Fruit fly (Drosophila melanogaster): ENCODE measurements around the gene gish.

gish gene

dm6 chr3R:16336327-16337052, 64.2 kb downstream of the gish start (continued):
- TF ChIP-seq CG6276 (GFP tag; optimal IDR thresholded peaks at IDR 0.05) = peak; percentile 71
- peak in 1 of 2 experiments; percentile 60 for TF ChIP-seq salr (GFP tag; optimal IDR thresholded peaks at IDR 0.05)
- TF ChIP-seq svp (GFP tag) = peak; percentile 80
- peak; percentile 56 for TF ChIP-seq Hr39 (GFP tag; optimal IDR thresholded peaks at IDR 0.05)
- no peak for TF ChIP-seq Ets96B (tag; optimal IDR thresholded peaks at IDR 0.05)
- TF ChIP-seq Blimp-1 (GFP tag; optimal IDR thresholded peaks at IDR 0.05) = no peak
- TF ChIP-seq esn (GFP tag; optimal IDR thresholded peaks at IDR 0.05) = peak; percentile 66
- no peak for TF ChIP-seq CG3032 (tag; optimal IDR thresholded peaks at IDR 0.05)
- peak; percentile 34 for TF ChIP-seq Ets21C (GFP tag; optimal IDR thresholded peaks at IDR 0.05)
- peak; percentile 17 for TF ChIP-seq achi (GFP tag; optimal IDR thresholded peaks at IDR 0.05)
- no peak for TF ChIP-seq CG1621 (tag; optimal IDR thresholded peaks at IDR 0.05)
- peak; percentile 39 for TF ChIP-seq cyc (GFP tag; optimal IDR thresholded peaks at IDR 0.05)
- TF ChIP-seq CG6792 (GFP tag; optimal IDR thresholded peaks at IDR 0.05) = peak; percentile 31
- peak; percentile 38 for TF ChIP-seq Sox14 (GFP tag; optimal IDR thresholded peaks at IDR 0.05)
- 0 out of 3 replicates have a peak, but pooled peaks have one; percentile 43 for TF ChIP-seq eg (GFP tag; IDR thresholded peaks at IDR 0.05)
- peak; percentile 90 for TF ChIP-seq CG32006 (GFP tag; optimal IDR thresholded peaks at IDR 0.05)
- no peak for TF ChIP-seq Gug (GFP tag; IDR thresholded peaks at IDR 0.05)
- peak; percentile 18 for TF ChIP-seq CG3919 (GFP tag; optimal IDR thresholded peaks at IDR 0.05)
- peak; percentile 94 for TF ChIP-seq Eip78C (GFP tag)
- TF ChIP-seq Lpt (GFP tag; optimal IDR thresholded peaks at IDR 0.05) = peak; percentile 10
- no peak for TF ChIP-seq Sox102F (GFP tag; optimal IDR thresholded peaks at IDR 0.05)
- TF ChIP-seq vri (GFP tag; optimal IDR thresholded peaks at IDR 0.05) = no peak

- TF ChIP-seq CG6163 (GFP tag; IDR thresholded peaks at IDR 0.05) (peak; percentile 75), CG10631 (GFP tag; optimal IDR thresholded peaks at IDR 0.05) (peak; percentile 80), Hr39 (GFP tag; optimal IDR thresholded peaks at IDR 0.05) (peak; percentile 31), CG11294 (GFP tag; IDR thresholded peaks at IDR 0.05) (no peak; the same call in 1 of the 2 replicates), Gug (GFP tag; IDR thresholded peaks at IDR 0.05) (peak; percentile 40), pdm3 (GFP tag; optimal IDR thresholded peaks at IDR 0.05) (peak; percentile 66), CG15336 (GFP tag; IDR thresholded peaks at IDR 0.05) (peak; percentile 59; the same call in 1 of the 2 replicates), Hr4 (GFP tag; optimal IDR thresholded peaks at IDR 0.05) (peak; percentile 58), Hr38 (GFP tag; optimal IDR thresholded peaks at IDR 0.05) (no peak), CG16779 (tag; optimal IDR thresholded peaks at IDR 0.05) (peak; percentile 34), svp (GFP tag) (peak; percentile 76), topi (GFP tag; optimal IDR thresholded peaks at IDR 0.05) (peak; percentile 39), CG8119 (GFP tag; IDR thresholded peaks at IDR 0.05) (peak; percentile 33; the same call in 1 of the 3 replicates), fd59A (GFP tag; optimal IDR thresholded peaks at IDR 0.05) (peak; percentile 29), acj6 (GFP tag; optimal IDR thresholded peaks at IDR 0.05) (peak; percentile 60), OdsH (GFP tag; optimal IDR thresholded peaks at IDR 0.05) (peak; percentile 66), CG4318 (GFP tag; optimal IDR thresholded peaks at IDR 0.05) (no peak), CG3919 (GFP tag; optimal IDR thresholded peaks at IDR 0.05) (peak; percentile 74), cyc (GFP tag; optimal IDR thresholded peaks at IDR 0.05) (peak; percentile 12), Ets96B (tag; optimal IDR thresholded peaks at IDR 0.05) (peak; percentile 63), CG6854 (GFP tag; optimal IDR thresholded peaks at IDR 0.05) (no peak), Met (GFP tag; optimal IDR thresholded peaks at IDR 0.05) (peak; percentile 40), achi (GFP tag; optimal IDR thresholded peaks at IDR 0.05) (peak; percentile 69), Blimp-1 (GFP tag; optimal IDR thresholded peaks at IDR 0.05) (no peak), CG3032 (tag; optimal IDR thresholded peaks at IDR 0.05) (peak; percentile 46), fd85E (GFP tag; optimal IDR thresholded peaks at IDR 0.05) (no peak), CG1621 (tag; optimal IDR thresholded peaks at IDR 0.05) (peak; percentile 41), spab (GFP tag; optimal IDR thresholded peaks at IDR 0.05) (peak; percentile 18), salr (GFP tag; optimal IDR thresholded peaks at IDR 0.05) (peak; percentile 7 to 13), esn (GFP tag; optimal IDR thresholded peaks at IDR 0.05) (peak; percentile 33), Eip75B (GFP tag; optimal IDR thresholded peaks at IDR 0.05) (peak; percentile 55), CG8632 (GFP tag; optimal IDR thresholded peaks at IDR 0.05) (peak; percentile 4), net (GFP tag; optimal IDR thresholded peaks at IDR 0.05) (peak; percentile 40), Ets21C (GFP tag; optimal IDR thresholded peaks at IDR 0.05) (no peak), CG6792 (GFP tag; optimal IDR thresholded peaks at IDR 0.05) (peak; percentile 54), Lpt (GFP tag; optimal IDR thresholded peaks at IDR 0.05) (peak; percentile 2), CG6808 (GFP tag; optimal IDR thresholded peaks at IDR 0.05) (peak; percentile 24), CG31627 (GFP tag; optimal IDR thresholded peaks at IDR 0.05) (peak; percentile 14), CG11902 (GFP tag; optimal IDR thresholded peaks at IDR 0.05) (peak; percentile 17), CG10669 (GFP tag; optimal IDR thresholded peaks at IDR 0.05) (peak; percentile 43)
Observed at dm6 chr3R:16337053-16337385, 64.8 kb downstream of the gish start.
